Worm (Caenorhabditis elegans) whole organism, L3 larva: Measurements from ENCODE around the gene attf-2.

Experiments used
- R02D3.7 ChIP-seq: fragments of 150-350 bp; optimal IDR thresholded peaks from 2 replicates; lab custom pipeline; 2014; ENCODE audit warnings: missing biosample characterization, missing genetic modification characterization
- ZK546.5 ChIP-seq: sonication (generic microtip); optimal IDR thresholded peaks from 2 replicates; lab custom pipeline; 2017; ENCODE audit warnings: missing biosample characterization, missing genetic modification characterization
- ceh-16 ChIP-seq: sonication (generic microtip); optimal IDR thresholded peaks from 2 replicates; lab custom pipeline; 2017; ENCODE audit warnings: missing biosample characterization, missing genetic modification characterization
- ceh-28 ChIP-seq: fragments of 150-350 bp; optimal IDR thresholded peaks from 2 replicates; lab custom pipeline; 2014; ENCODE audit warnings: missing biosample characterization, missing genetic modification reagents, missing genetic modification characterization
- ceh-82 ChIP-seq: fragments of 150-350 bp; optimal IDR thresholded peaks from 2 replicates; lab custom pipeline; 2014; ENCODE audit warnings: missing biosample characterization, missing genetic modification characterization
- ceh-9 ChIP-seq: sonication (generic microtip); optimal IDR thresholded peaks from 2 replicates; lab custom pipeline; 2018; ENCODE audit warnings: missing biosample characterization, missing genetic modification characterization
- daf-12 ChIP-seq: fragments of 150-350 bp; optimal IDR thresholded peaks from 2 replicates; lab custom pipeline; 2014; ENCODE audit warnings: missing biosample characterization, missing genetic modification reagents, missing genetic modification characterization
- egl-5 ChIP-seq: fragments of 150-350 bp; optimal IDR thresholded peaks from 2 replicates; lab custom pipeline; 2017; ENCODE audit warnings: missing biosample characterization, missing genetic modification reagents, missing genetic modification characterization, inconsistent platforms
- elt-1 ChIP-seq: fragments of 150-350 bp; optimal IDR thresholded peaks from 2 replicates; lab custom pipeline; 2014; ENCODE audit warnings: missing biosample characterization, missing genetic modification characterization
- elt-2 ChIP-seq: sonication (generic microtip); optimal IDR thresholded peaks from 2 replicates; lab custom pipeline; 2016; ENCODE audit warnings: missing genetic modification reagents, mild to moderate bottlenecking, missing genetic modification characterization, missing compliant biosample characterization
- elt-3 ChIP-seq, 3 experiments: fragments of 150-350 bp in 1 of 3; sonication (generic microtip) in 2 of 3; optimal IDR thresholded peaks; 2 replicates in 2 of 3; 4 replicates in 1 of 3; lab custom pipeline; 2014 to 2017; ENCODE audit warnings: missing biosample characterization in 3 of 3, missing genetic modification characterization in 3 of 3
- eor-1 ChIP-seq, 2 experiments: fragments of 150-350 bp; optimal IDR thresholded peaks; 2 replicates each; lab custom pipeline; 2014 to 2018; ENCODE audit warnings: missing biosample characterization in 2 of 2, missing genetic modification characterization in 2 of 2
- fkh-10 ChIP-seq: sonication (generic microtip); optimal IDR thresholded peaks from 2 replicates; lab custom pipeline; 2017; ENCODE audit warnings: missing biosample characterization, missing genetic modification reagents, missing genetic modification characterization
- fkh-2 ChIP-seq: fragments of 150-350 bp; optimal IDR thresholded peaks from 2 replicates; lab custom pipeline; 2014; ENCODE audit warnings: missing biosample characterization, missing genetic modification reagents, missing genetic modification characterization
- hmg-11 ChIP-seq: sonication (generic microtip); optimal IDR thresholded peaks from 2 replicates; lab custom pipeline; 2016; ENCODE audit warnings: missing genetic modification characterization, missing compliant biosample characterization
- jun-1 ChIP-seq: fragments of 150-350 bp; optimal IDR thresholded peaks from 2 replicates; lab custom pipeline; 2014; ENCODE audit warnings: missing biosample characterization, missing genetic modification reagents, missing genetic modification characterization
- lin-15B ChIP-seq: fragments of 150-350 bp; optimal IDR thresholded peaks from 2 replicates; lab custom pipeline; 2014; ENCODE audit warnings: missing biosample characterization, missing genetic modification characterization
- lin-39 ChIP-seq: fragments of 150-350 bp; optimal IDR thresholded peaks from 2 replicates; lab custom pipeline; 2018; ENCODE audit warnings: missing biosample characterization, missing genetic modification reagents, missing genetic modification characterization
- lsy-12 ChIP-seq: sonication (generic microtip); optimal IDR thresholded peaks from 2 replicates; lab custom pipeline; 2016; ENCODE audit warnings: mild to moderate bottlenecking, missing genetic modification characterization, missing compliant biosample characterization
- mdl-1 ChIP-seq: fragments of 150-350 bp; optimal IDR thresholded peaks from 2 replicates; lab custom pipeline; 2014; ENCODE audit warnings: missing biosample characterization, missing genetic modification characterization
- mml-1 ChIP-seq: fragments of 150-350 bp; sonication (generic microtip); optimal IDR thresholded peaks from 3 replicates; lab custom pipeline; 2014; ENCODE audit warnings: missing biosample characterization, missing genetic modification characterization
- nfya-1 ChIP-seq: sonication (generic microtip); optimal IDR thresholded peaks from 2 replicates; lab custom pipeline; 2017; ENCODE audit warnings: missing genetic modification characterization, mild to moderate bottlenecking, missing compliant biosample characterization, antibody characterized with exemption, moderate library complexity; ENCODE audit not compliant: insufficient read depth
- nhr-11 ChIP-seq: fragments of 150-350 bp; optimal IDR thresholded peaks from 2 replicates; lab custom pipeline; 2014; ENCODE audit warnings: missing biosample characterization, missing genetic modification characterization
- nhr-12 ChIP-seq: fragments of 150-350 bp; optimal IDR thresholded peaks from 2 replicates; lab custom pipeline; 2014; ENCODE audit warnings: missing biosample characterization, missing genetic modification characterization
- nhr-23 ChIP-seq: fragments of 150-350 bp; optimal IDR thresholded peaks from 2 replicates; lab custom pipeline; 2014; ENCODE audit warnings: missing biosample characterization, missing genetic modification reagents, missing genetic modification characterization
- nhr-237 ChIP-seq: fragments of 150-350 bp; optimal IDR thresholded peaks from 2 replicates; lab custom pipeline; 2014; ENCODE audit warnings: missing biosample characterization, missing genetic modification characterization
- nhr-25 ChIP-seq: sonication (generic microtip); optimal IDR thresholded peaks from 2 replicates; lab custom pipeline; 2017; ENCODE audit warnings: missing biosample characterization, missing genetic modification characterization
- nhr-28 ChIP-seq: fragments of 150-350 bp; optimal IDR thresholded peaks from 2 replicates; lab custom pipeline; 2014; ENCODE audit warnings: missing biosample characterization, missing genetic modification characterization
- nhr-76 ChIP-seq: fragments of 150-350 bp; sonication (generic microtip); optimal IDR thresholded peaks from 5 replicates; lab custom pipeline; 2014; ENCODE audit warnings: missing biosample characterization, missing genetic modification characterization
- pha-4 ChIP-seq: fragments of 150-350 bp; optimal IDR thresholded peaks from 2 replicates; lab custom pipeline; 2014; ENCODE audit warnings: missing biosample characterization, missing genetic modification reagents, missing genetic modification characterization
- pqm-1 ChIP-seq: fragments of 150-350 bp; optimal IDR thresholded peaks from 2 replicates; lab custom pipeline; 2017; ENCODE audit warnings: missing biosample characterization, missing genetic modification characterization, inconsistent platforms
- sea-2 ChIP-seq: fragments of 150-350 bp; sonication (generic microtip); optimal IDR thresholded peaks from 4 replicates; lab custom pipeline; 2014; ENCODE audit warnings: missing biosample characterization, missing genetic modification reagents, missing genetic modification characterization
- snpc-4 ChIP-seq: fragments of 150-350 bp; optimal IDR thresholded peaks from 2 replicates; lab custom pipeline; 2014; ENCODE audit warnings: missing biosample characterization, missing genetic modification characterization
- tbx-2 ChIP-seq: sonication (generic microtip); optimal IDR thresholded peaks from 2 replicates; lab custom pipeline; 2016; ENCODE audit warnings: mild to moderate bottlenecking, missing genetic modification characterization, missing compliant biosample characterization
- unc-39 ChIP-seq: sonication (generic microtip); optimal IDR thresholded peaks from 4 replicates; lab custom pipeline; 2017; ENCODE audit warnings: missing biosample characterization, missing genetic modification characterization
- unc-62 ChIP-seq: fragments of 150-350 bp; sonication (generic microtip); optimal IDR thresholded peaks from 4 replicates; lab custom pipeline; 2014; ENCODE audit warnings: missing biosample characterization, missing genetic modification reagents, missing genetic modification characterization
- ztf-4 ChIP-seq: fragments of 150-350 bp; optimal IDR thresholded peaks from 2 replicates; lab custom pipeline; 2014; ENCODE audit warnings: missing biosample characterization, missing genetic modification characterization

attf-2 gene

DNA sequence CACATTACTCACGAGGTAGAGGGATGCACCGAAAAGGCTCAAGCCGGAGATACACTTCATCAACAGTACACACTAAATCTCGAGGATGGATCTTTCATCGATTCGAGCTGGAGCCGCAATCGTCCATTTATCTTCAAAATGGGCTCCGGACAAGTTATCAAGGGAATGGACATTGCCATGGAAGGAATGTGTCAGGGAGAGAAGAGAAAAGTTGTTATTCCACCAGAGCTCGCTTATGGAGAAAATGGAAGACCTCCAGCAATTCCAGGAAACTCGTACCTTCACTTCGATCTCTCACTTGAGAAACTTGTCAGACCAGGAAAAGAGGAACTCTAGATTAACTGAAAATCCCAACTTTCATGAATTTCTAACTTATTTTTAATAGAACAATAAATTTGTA lies 30.0 kb upstream of the attf-2 start:
- TF ChIP-seq jun-1 (tag; lab: Kevin White, UChicago): no peak
- no peak for TF ChIP-seq lin-15B (tag; lab: Kevin White, UChicago)
- no peak for TF ChIP-seq daf-12 (tag; lab: Kevin White, UChicago)
- no peak for TF ChIP-seq ztf-4 (tag; lab: Kevin White, UChicago)
- TF ChIP-seq ceh-28 (tag; lab: Kevin White, UChicago): no peak
- no peak for TF ChIP-seq mml-1 (tag; lab: Kevin White, UChicago)
- TF ChIP-seq lsy-12 (tag; lab: Kevin White, UChicago): no peak
- TF ChIP-seq nhr-23 (tag; lab: Kevin White, UChicago): no peak
- no peak for TF ChIP-seq nhr-237 (tag; lab: Kevin White, UChicago)
- no peak for TF ChIP-seq eor-1 (tag; optimal IDR thresholded peaks at IDR 0.05; lab: Kevin White, UChicago)
- TF ChIP-seq fkh-2: no peak
- no peak for TF ChIP-seq egl-5 (tag; lab: Kevin White, UChicago)
- no peak for TF ChIP-seq nhr-28
- no peak for TF ChIP-seq nhr-76 (tag; lab: Kevin White, UChicago)

- no peak for TF ChIP-seq lsy-12 (tag; lab: Kevin White, UChicago)
- TF ChIP-seq snpc-4 (tag; lab: Kevin White, UChicago): no peak
- no peak for TF ChIP-seq eor-1 (tag; optimal IDR thresholded peaks at IDR 0.05; lab: Kevin White, UChicago)
- no peak for TF ChIP-seq mml-1 (tag; lab: Kevin White, UChicago)
- TF ChIP-seq nhr-28: no peak
- no peak for TF ChIP-seq fkh-10 (GFP tag; lab: Kevin White, UChicago)
- no peak for TF ChIP-seq nhr-12 (tag; lab: Kevin White, UChicago)
- TF ChIP-seq jun-1 (tag; lab: Kevin White, UChicago): no peak
- no peak for TF ChIP-seq unc-62 (GFP tag; lab: Kevin White, UChicago)
- no peak for TF ChIP-seq pqm-1 (tag; lab: Kevin White, UChicago)
- no peak for TF ChIP-seq nhr-11
- peak; percentile 30 for TF ChIP-seq elt-1
- TF ChIP-seq sea-2 (GFP tag; lab: Kevin White, UChicago): no peak
- no peak for TF ChIP-seq unc-39 (tag; lab: Kevin White, UChicago)
- TF ChIP-seq elt-3 (tag; optimal IDR thresholded peaks at IDR 0.05; lab: Kevin White, UChicago): peak in 1 of 3 experiments; percentile 18
- TF ChIP-seq pha-4 (tag; lab: Kevin White, UChicago): no peak
- TF ChIP-seq lin-39: no peak
- no peak for TF ChIP-seq R02D3.7 (tag; lab: Kevin White, UChicago)
- TF ChIP-seq fkh-2: no peak
- no peak for TF ChIP-seq ceh-82 (tag; lab: Kevin White, UChicago)
- peak; percentile 74 for TF ChIP-seq nhr-25
- no peak for TF ChIP-seq daf-12 (tag; lab: Kevin White, UChicago)
- TF ChIP-seq lin-15B (tag; lab: Kevin White, UChicago): peak; percentile 3
- TF ChIP-seq ZK546.5: no peak
- TF ChIP-seq nhr-23 (tag; lab: Kevin White, UChicago): peak; percentile 65
- TF ChIP-seq nhr-237 (tag; lab: Kevin White, UChicago): no peak
- peak; percentile 12 for TF ChIP-seq ceh-28 (tag; lab: Kevin White, UChicago)
- TF ChIP-seq nfya-1 (tag; lab: Kevin White, UChicago): no peak
- no peak for TF ChIP-seq ceh-16
These were observed 29.0 kb upstream of the attf-2 start, which contains the start of gene fkb-3 for ce11 chrV:7224947-7225346. Gene fkb-3 (plus strand): TSS chrV:7225223.

DNA sequence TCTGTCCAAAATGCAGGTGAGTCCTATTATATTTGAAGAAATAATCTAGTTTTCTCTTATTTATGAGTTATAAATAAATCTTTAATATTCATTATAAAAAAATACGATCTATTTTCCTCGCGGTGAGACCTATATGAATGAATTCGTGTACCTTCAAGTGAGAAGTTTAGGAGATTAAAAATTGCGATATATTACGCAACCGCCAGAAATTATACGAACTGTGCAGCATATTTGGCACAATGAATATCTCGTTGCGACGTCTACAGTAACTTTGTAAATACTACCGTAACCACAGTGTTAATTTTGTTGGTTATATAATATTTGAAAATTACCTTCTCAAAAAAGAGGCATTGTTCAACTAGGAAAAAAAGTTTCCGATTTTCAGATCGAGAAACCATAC lies 28.4 kb upstream of the attf-2 start:
- TF ChIP-seq lin-15B (tag; lab: Kevin White, UChicago) (no peak), ceh-28 (tag; lab: Kevin White, UChicago) (no peak), tbx-2 (tag; lab: Kevin White, UChicago) (no peak), snpc-4 (tag; lab: Kevin White, UChicago) (no peak), elt-2 (tag; lab: Kevin White, UChicago) (no peak), mdl-1 (tag; lab: Kevin White, UChicago) (no peak)

ce11 chrV:7223941-7224340 lies 28.0 kb upstream of the attf-2 start, which contains the start of gene C13F10.1:
Gene C13F10.1 (plus strand): TSS chrV:7224078.
- TF ChIP-seq snpc-4 (tag; lab: Kevin White, UChicago) (no peak), lin-39 (peak; percentile 63), egl-5 (tag; lab: Kevin White, UChicago) (peak; percentile 54), ceh-9 (tag; lab: Kevin White, UChicago) (no peak), nfya-1 (tag; lab: Kevin White, UChicago) (peak; percentile 29), hmg-11 (peak; percentile 57)
- TF ChIP-seq, all 47 proteins: peak for 4
